Fruit fly (Drosophila melanogaster) whole organism, adult: ENCODE measurements around the gene Sfp24Bb.

Experiments used
- Clk ChIP-seq: fragments of 200-800 bp; sonication (Bioruptor generic); optimal IDR thresholded peaks from 2 replicates; lab custom pipeline; 2017; ENCODE audit warnings: missing biosample characterization, missing genetic modification characterization
- kay ChIP-seq: fragments of 200-800 bp; sonication (Bioruptor generic); peaks from one replicate; lab custom pipeline; 2016; ENCODE audit warnings: missing biosample characterization, missing genetic modification characterization, borderline replicate concordance
- ovo ChIP-seq: fragments of 200-800 bp; sonication (Bioruptor generic); optimal IDR thresholded peaks from 2 replicates; lab custom pipeline; 2016; ENCODE audit warnings: missing biosample characterization, missing genetic modification characterization

DNA sequence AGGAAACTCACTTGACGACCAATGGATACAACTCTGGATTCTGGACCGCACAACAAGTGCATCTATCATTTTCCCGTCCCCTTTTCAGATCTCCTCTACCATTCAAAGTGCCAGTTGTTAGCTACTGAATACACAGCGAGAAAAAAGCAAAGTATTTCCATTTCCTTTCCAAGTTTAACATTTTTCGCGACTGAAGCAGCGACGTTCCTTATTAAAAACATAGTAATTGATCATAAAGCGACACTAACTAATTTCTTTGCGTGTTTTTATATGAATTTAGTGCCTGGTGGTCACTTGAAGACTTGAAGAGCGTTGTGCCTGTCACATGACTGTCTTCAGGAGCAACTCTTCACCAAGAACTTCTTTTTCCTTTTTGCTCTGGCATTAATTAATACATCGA is 24.2 kb downstream of the Sfp24Bb start:
- TF ChIP-seq kay (GFP tag; lab: Kevin White, UChicago) (no peak), ovo (GFP tag; lab: Kevin White, UChicago) (no peak), Clk (GFP tag; lab: Kevin White, UChicago) (no peak)
